Worm (Caenorhabditis elegans): ENCODE measurements around the gene nemp-1.

The nemp-1 gene

ce11 chrIII:475154-475553 is 3.0 kb downstream of the nemp-1 start, which contains the start of gene mat-3:
TSS of gene mat-3 (plus strand) at chrIII:475454.
- TF ChIP-seq fos-1 (tag; optimal IDR thresholded peaks at IDR 0.05) (no peak), lin-14 (GFP tag; optimal IDR thresholded peaks at IDR 0.05) (no peak), dsc-1 (tag; optimal IDR thresholded peaks at IDR 0.05) (no peak), snpc-4 (tag; optimal IDR thresholded peaks at IDR 0.05) (no peak), pag-3 (tag; optimal IDR thresholded peaks at IDR 0.05; ENCODE audit: borderline replicate concordance, insufficient read depth) (no peak), nhr-20 (tag; optimal IDR thresholded peaks at IDR 0.05) (no peak), nhr-12 (tag; optimal IDR thresholded peaks at IDR 0.05) (no peak), sox-4 (tag; optimal IDR thresholded peaks at IDR 0.05) (no peak), sup-37 (GFP tag; optimal IDR thresholded peaks at IDR 0.05) (no peak), elt-2 (tag; optimal IDR thresholded peaks at IDR 0.05) (no peak), blmp-1 (tag; optimal IDR thresholded peaks at IDR 0.05) (no peak), efl-3 (GFP tag; optimal IDR thresholded peaks at IDR 0.05) (no peak), nhr-28 (tag; optimal IDR thresholded peaks at IDR 0.05) (no peak), ceh-63 (GFP tag; optimal IDR thresholded peaks at IDR 0.05) (no peak), pqm-1 (tag; optimal IDR thresholded peaks at IDR 0.05) (no peak)

ce11 chrIII:481259-481658 is 9.1 kb downstream of the nemp-1 start:
- TF ChIP-seq fkh-4 (tag; optimal IDR thresholded peaks at IDR 0.05; ENCODE audit: borderline replicate concordance) = no peak
- no peak for TF ChIP-seq egl-27 (tag; optimal IDR thresholded peaks at IDR 0.05)

- TF ChIP-seq lin-14 (GFP tag; optimal IDR thresholded peaks at IDR 0.05) = no peak
- no peak for TF ChIP-seq nhr-84 (tag; optimal IDR thresholded peaks at IDR 0.05)
- TF ChIP-seq snu-23 (GFP tag; optimal IDR thresholded peaks at IDR 0.05) = peak; percentile 33
- TF ChIP-seq unc-62 (GFP tag; optimal IDR thresholded peaks at IDR 0.05) = no peak
- peak; percentile 95 for TF ChIP-seq fkh-8 (tag; optimal IDR thresholded peaks at IDR 0.05)
- TF ChIP-seq nhr-11 (tag; optimal IDR thresholded peaks at IDR 0.05) = peak; percentile 78
- TF ChIP-seq fkh-4 (tag; optimal IDR thresholded peaks at IDR 0.05; ENCODE audit: borderline replicate concordance) = peak; percentile 80
- peak in 1 of 2 experiments; percentile 55 for TF ChIP-seq lsy-2 (tag; optimal IDR thresholded peaks at IDR 0.05)
- TF ChIP-seq ces-1 (GFP tag; optimal IDR thresholded peaks at IDR 0.05) = no peak
- peak; percentile 97 for TF ChIP-seq pax-3 (tag; optimal IDR thresholded peaks at IDR 0.05)
- no peak for TF ChIP-seq ceh-8 (GFP tag; optimal IDR thresholded peaks at IDR 0.05)
- peak; percentile 1 for TF ChIP-seq jun-1 (tag; optimal IDR thresholded peaks at IDR 0.05)
- TF ChIP-seq nhr-71 (tag; optimal IDR thresholded peaks at IDR 0.05) = peak; percentile 83
- TF ChIP-seq dpl-1 (GFP tag; optimal IDR thresholded peaks at IDR 0.05) = no peak
- TF ChIP-seq sup-37 (GFP tag; optimal IDR thresholded peaks at IDR 0.05) = no peak
- no peak for TF ChIP-seq efl-3 (GFP tag; optimal IDR thresholded peaks at IDR 0.05)
- peak; percentile 11 for TF ChIP-seq irx-1 (tag; optimal IDR thresholded peaks at IDR 0.05)
- peak; percentile 91 for TF ChIP-seq nhr-47 (tag; optimal IDR thresholded peaks at IDR 0.05)
- no peak for TF ChIP-seq unc-86 (tag; optimal IDR thresholded peaks at IDR 0.05)
- no peak for TF ChIP-seq pqm-1 (tag; optimal IDR thresholded peaks at IDR 0.05)
- peak; percentile 6 for TF ChIP-seq xbp-1 (tag; optimal IDR thresholded peaks at IDR 0.05)
- TF ChIP-seq ceh-88 (GFP tag; IDR thresholded peaks at IDR 0.05) = no peak
- no peak for TF ChIP-seq hlh-4 (tag; optimal IDR thresholded peaks at IDR 0.05)
- no peak for TF ChIP-seq ceh-90 (tag; optimal IDR thresholded peaks at IDR 0.05)
- peak; percentile 95 for TF ChIP-seq sox-4 (tag; optimal IDR thresholded peaks at IDR 0.05)
- TF ChIP-seq F16B12.6 (tag; optimal IDR thresholded peaks at IDR 0.05) = no peak
- peak; percentile 50 for TF ChIP-seq nhr-85 (tag)
- TF ChIP-seq nhr-20 (tag; optimal IDR thresholded peaks at IDR 0.05) = peak; percentile 41
- no peak for TF ChIP-seq aha-1 (tag; optimal IDR thresholded peaks at IDR 0.05)
- no peak for TF ChIP-seq unc-98 (GFP tag; IDR thresholded peaks at IDR 0.05)
- TF ChIP-seq nhr-12 (tag; optimal IDR thresholded peaks at IDR 0.05) = no peak
- TF ChIP-seq dsc-1 (tag; optimal IDR thresholded peaks at IDR 0.05) = peak; percentile 100
- TF ChIP-seq nhr-19 (GFP tag; conservative IDR thresholded peaks at IDR 0.05) = 0 out of 2 replicates have a peak, but pooled peaks have one; percentile 10
- TF ChIP-seq swsn-7 (tag; optimal IDR thresholded peaks at IDR 0.05) = peak; percentile 60
- no peak for TF ChIP-seq C04F5.9 (tag; optimal IDR thresholded peaks at IDR 0.05)
- no peak for TF ChIP-seq mef-2 (tag; optimal IDR thresholded peaks at IDR 0.05)
- TF ChIP-seq egl-13 (tag; optimal IDR thresholded peaks at IDR 0.05) = peak; percentile 77
These were observed 10.6 kb downstream of the nemp-1 start for ce11 chrIII:482739-483138.

All from whole organism, L1 larva.